Fruit fly (Drosophila melanogaster): ENCODE results near the gene mth.

The mth gene

DNA sequence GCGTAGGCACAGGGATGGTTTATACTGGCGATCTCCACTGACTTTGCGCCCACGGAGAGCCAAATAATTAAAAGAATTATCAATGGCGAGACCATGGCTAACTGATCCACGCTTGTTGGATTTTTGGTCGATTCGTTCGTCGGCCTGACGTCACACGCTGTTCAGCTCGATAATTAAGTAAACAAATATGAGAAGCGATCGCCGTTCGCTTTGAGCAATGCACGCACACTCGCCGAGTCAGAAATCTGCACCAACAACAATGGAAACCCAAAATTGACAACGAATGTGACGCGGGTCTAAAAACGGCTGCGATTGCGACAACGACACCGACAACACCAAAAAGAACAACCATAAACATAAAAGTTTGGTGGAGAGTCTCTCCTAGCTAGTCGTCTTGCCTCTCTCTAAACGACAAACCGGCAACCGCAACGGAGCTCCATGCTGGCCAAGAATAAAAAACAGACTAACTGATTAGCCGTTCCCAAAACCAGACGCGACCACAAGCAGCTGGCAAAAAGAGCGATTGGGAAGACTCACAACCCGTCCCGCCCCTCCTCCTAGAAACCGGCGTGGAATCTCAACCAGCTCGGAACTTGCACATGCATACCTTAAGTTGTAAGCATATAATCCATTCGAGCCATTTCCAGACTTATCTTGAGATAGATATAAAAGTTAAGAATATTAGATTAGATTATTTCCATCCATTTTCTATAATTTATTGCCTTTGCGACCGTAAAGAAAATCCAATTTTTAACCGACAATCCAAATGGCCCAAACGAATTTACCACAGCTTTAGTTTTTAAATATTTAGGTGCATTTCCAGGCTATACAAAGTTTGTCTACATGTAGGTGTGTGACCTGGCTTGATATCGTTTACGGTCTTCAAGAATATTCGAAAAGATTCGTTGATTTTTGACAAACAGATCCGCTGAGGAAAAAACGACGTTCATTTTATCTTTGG lies 14.6 kb downstream of the mth start, which contains the start of gene mthl9 (continued):
- TF ChIP-seq ap (GFP tag; IDR thresholded peaks at IDR 0.05) (no peak), unc-4 (GFP tag; IDR thresholded peaks at IDR 0.05; ENCODE audit: partially characterized antibody) (0 out of 2 replicates have a peak, but pooled peaks have one; percentile 51)

DNA sequence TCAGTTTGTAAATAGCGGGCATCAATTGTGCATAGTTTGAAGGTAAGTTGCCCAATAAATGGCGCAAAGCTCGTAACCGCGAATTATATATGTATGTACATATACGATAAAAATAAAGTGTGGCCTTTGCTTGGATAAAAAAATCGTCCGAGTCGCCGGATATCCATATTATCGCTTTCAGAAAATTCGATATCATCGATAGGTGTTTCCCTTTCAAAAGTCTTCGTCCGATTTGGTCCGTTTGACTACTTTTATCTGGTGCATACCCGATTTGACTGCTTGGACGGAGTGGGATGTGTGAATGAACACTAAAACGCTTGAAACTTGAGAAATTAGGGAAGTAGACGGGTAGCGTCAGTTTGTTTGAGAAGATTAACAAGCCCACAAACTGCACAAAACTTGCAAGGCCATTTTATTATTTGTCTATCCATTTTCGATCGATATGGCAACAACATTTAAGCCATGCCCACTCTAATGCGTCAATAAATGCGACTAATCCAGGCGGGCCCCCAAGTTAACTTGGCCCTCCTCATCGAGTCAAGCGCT lies 17.5 kb downstream of the mth start:
- TF ChIP-seq E2f2 (GFP tag; IDR thresholded peaks at IDR 0.05) = peak; percentile 59
- TF ChIP-seq CG11696 (GFP tag; IDR thresholded peaks at IDR 0.05) = no peak
- peak; percentile 85 for TF ChIP-seq Ets65A (GFP tag)
- TF ChIP-seq sug (tag; optimal IDR thresholded peaks at IDR 0.05) = peak; percentile 25
- no peak for TF ChIP-seq Sox102F (GFP tag; optimal IDR thresholded peaks at IDR 0.05)
- no peak for TF ChIP-seq Aef1 (GFP tag; IDR thresholded peaks at IDR 0.05)
- TF ChIP-seq Ets97D (GFP tag; optimal IDR thresholded peaks at IDR 0.05) = peak; percentile 93
- peak; percentile 41 for TF ChIP-seq Sry-δ (GFP tag; optimal IDR thresholded peaks at IDR 0.05)
- no peak for TF ChIP-seq H2.0 (GFP tag; IDR thresholded peaks at IDR 0.05)
- peak; percentile 30 for TF ChIP-seq bcd (GFP tag; optimal IDR thresholded peaks at IDR 0.05)
- TF ChIP-seq pros (GFP tag; optimal IDR thresholded peaks at IDR 0.05) = no peak
- TF ChIP-seq sens (GFP tag) = peak; percentile 3
- TF ChIP-seq MTF-1 (GFP tag; optimal IDR thresholded peaks at IDR 0.05; ENCODE audit: borderline replicate concordance) = peak; percentile 17
- no peak for TF ChIP-seq esg (GFP tag; conservative IDR thresholded peaks at IDR 0.05)
- no peak for TF ChIP-seq CG17359 (tag; optimal IDR thresholded peaks at IDR 0.05)
- TF ChIP-seq ab (GFP tag; optimal IDR thresholded peaks at IDR 0.05) = no peak
- TF ChIP-seq CG14014 (GFP tag; IDR thresholded peaks at IDR 0.05) = no peak
- TF ChIP-seq CG12104 (GFP tag; optimal IDR thresholded peaks at IDR 0.05) = peak; percentile 3
- TF ChIP-seq CG16815 (GFP tag; optimal IDR thresholded peaks at IDR 0.05) = no peak
- TF ChIP-seq disco-r (GFP tag; optimal IDR thresholded peaks at IDR 0.05) = no peak
- no peak for TF ChIP-seq CG2712 (tag; optimal IDR thresholded peaks at IDR 0.05)
- TF ChIP-seq prd (optimal IDR thresholded peaks at IDR 0.05) = no peak
- TF ChIP-seq prd (GFP tag; IDR thresholded peaks at IDR 0.05) = no peak
- TF ChIP-seq caup (GFP tag; optimal IDR thresholded peaks at IDR 0.05; ENCODE audit: severe bottlenecking) = peak; percentile 63
- peak; percentile 15 for TF ChIP-seq gro (GFP tag; optimal IDR thresholded peaks at IDR 0.05)
- TF ChIP-seq CG17385 (GFP tag; optimal IDR thresholded peaks at IDR 0.05) = peak; percentile 4
- TF ChIP-seq Fer2 (tag; optimal IDR thresholded peaks at IDR 0.05) = peak; percentile 3
- TF ChIP-seq vfl (GFP tag; optimal IDR thresholded peaks at IDR 0.05) = no peak
- peak; percentile 64 for TF ChIP-seq CG15514 (GFP tag; optimal IDR thresholded peaks at IDR 0.05)
- TF ChIP-seq CG5245 (GFP tag; optimal IDR thresholded peaks at IDR 0.05) = no peak
- peak; percentile 24 for TF ChIP-seq B-H2 (GFP tag; optimal IDR thresholded peaks at IDR 0.05)
- no peak for TF ChIP-seq E2f1 (GFP tag; IDR thresholded peaks at IDR 0.05)
- no peak for TF ChIP-seq CG7556 (GFP tag; optimal IDR thresholded peaks at IDR 0.05)
- peak; percentile 41; the same call in 1 of the 2 replicates for TF ChIP-seq onecut (GFP tag; IDR thresholded peaks at IDR 0.05)
- no peak for TF ChIP-seq Ptx1 (GFP tag; IDR thresholded peaks at IDR 0.05)
- TF ChIP-seq sr (GFP tag; IDR thresholded peaks at IDR 0.05) = no peak
- TF ChIP-seq stwl (tag; optimal IDR thresholded peaks at IDR 0.05) = peak; percentile 83
- TF ChIP-seq CG14860 (GFP tag; IDR thresholded peaks at IDR 0.05; ENCODE audit: partially characterized antibody) = peak; percentile 48; the same call in 2 of the 3 replicates
- TF ChIP-seq sob (GFP tag; IDR thresholded peaks at IDR 0.05) = 0 out of 2 replicates have a peak, but pooled peaks have one; percentile 8
- TF ChIP-seq PHDP (tag; optimal IDR thresholded peaks at IDR 0.05) = peak; percentile 19
- peak; percentile 49 for TF ChIP-seq CG12659 (GFP tag; optimal IDR thresholded peaks at IDR 0.05)
- no peak for TF ChIP-seq trh (GFP tag; optimal IDR thresholded peaks at IDR 0.05)
- peak; percentile 42; the same call in 2 of the 3 replicates for TF ChIP-seq knrl (GFP tag; IDR thresholded peaks at IDR 0.05; ENCODE audit: partially characterized antibody)
- TF ChIP-seq Deaf1 (tag; optimal IDR thresholded peaks at IDR 0.05) = no peak
